Worm (Caenorhabditis elegans) whole organism, L2 larva: Measurements from ENCODE around the gene C29F4.3.

Experiments used
- R02D3.7 ChIP-seq: fragments of 150-350 bp; optimal IDR thresholded peaks from 2 replicates; lab custom pipeline; 2014; ENCODE audit warnings: missing biosample characterization, missing genetic modification characterization
- alr-1 ChIP-seq: fragments of 150-350 bp; optimal IDR thresholded peaks from 2 replicates; lab custom pipeline; 2014; ENCODE audit warnings: missing biosample characterization, missing genetic modification characterization
- ceh-82 ChIP-seq: fragments of 150-350 bp; optimal IDR thresholded peaks from 2 replicates; lab custom pipeline; 2014; ENCODE audit warnings: missing biosample characterization, missing genetic modification characterization
- crh-2 ChIP-seq: sonication (generic microtip); optimal IDR thresholded peaks from 2 replicates; lab custom pipeline; 2017; ENCODE audit warnings: missing biosample characterization, missing genetic modification characterization
- dmd-4 ChIP-seq: sonication (generic microtip); optimal IDR thresholded peaks from 2 replicates; lab custom pipeline; 2017; ENCODE audit warnings: missing biosample characterization, missing genetic modification characterization
- egl-27 ChIP-seq: sonication (generic microtip); optimal IDR thresholded peaks from 3 replicates; lab custom pipeline; 2017; ENCODE audit warnings: missing biosample characterization, missing genetic modification reagents, missing genetic modification characterization
- elt-3 ChIP-seq: sonication (generic microtip); optimal IDR thresholded peaks from 2 replicates; lab custom pipeline; 2017; ENCODE audit warnings: missing biosample characterization, missing genetic modification characterization
- mab-5 ChIP-seq: fragments of 150-350 bp; optimal IDR thresholded peaks from 2 replicates; lab custom pipeline; 2014; ENCODE audit warnings: missing biosample characterization, missing genetic modification characterization
- nhr-11 ChIP-seq: fragments of 150-350 bp; optimal IDR thresholded peaks from 2 replicates; lab custom pipeline; 2014; ENCODE audit warnings: missing biosample characterization, missing genetic modification characterization
- nhr-12 ChIP-seq: fragments of 150-350 bp; optimal IDR thresholded peaks from 2 replicates; lab custom pipeline; 2014; ENCODE audit warnings: missing biosample characterization, missing genetic modification characterization
- nhr-6 ChIP-seq: fragments of 150-350 bp; optimal IDR thresholded peaks from 2 replicates; lab custom pipeline; 2014; ENCODE audit warnings: missing biosample characterization, missing genetic modification characterization
- nhr-77 ChIP-seq: fragments of 150-350 bp; optimal IDR thresholded peaks from 2 replicates; lab custom pipeline; 2014; ENCODE audit warnings: missing biosample characterization, missing genetic modification characterization
- ztf-11 ChIP-seq: sonication (generic microtip); optimal IDR thresholded peaks from 2 replicates; lab custom pipeline; 2017; ENCODE audit warnings: missing biosample characterization, missing genetic modification characterization
- ztf-4 ChIP-seq: fragments of 150-350 bp; optimal IDR thresholded peaks from 2 replicates; lab custom pipeline; 2014; ENCODE audit warnings: missing biosample characterization, missing genetic modification characterization

- TF ChIP-seq ztf-4 (tag; lab: Kevin White, UChicago) (no peak), elt-3 (tag; lab: Kevin White, UChicago) (no peak), ceh-82 (no peak), nhr-77 (no peak), ztf-11 (tag; lab: Kevin White, UChicago) (no peak), dmd-4 (tag; lab: Kevin White, UChicago) (no peak), egl-27 (tag; lab: Kevin White, UChicago) (no peak), mab-5 (tag; lab: Kevin White, UChicago) (no peak), nhr-11 (tag; lab: Kevin White, UChicago) (no peak), nhr-12 (no peak), nhr-6 (tag; lab: Kevin White, UChicago) (no peak), R02D3.7 (no peak), alr-1 (no peak), crh-2 (tag; lab: Kevin White, UChicago) (peak; percentile 6)
These were observed 43.7 kb downstream of the C29F4.3 start for ce11 chrIV:11180077-11180476.
